Fruit fly (Drosophila melanogaster) whole organism, pupa: ENCODE data around the gene CG9215.

ENCODE experiments used
- CG4496 ChIP-seq: fragments of 200-800 bp; sonication (Bioruptor generic); IDR thresholded peaks from 3 replicates; pipeline ENCODE4 v1.3.6; 2022; ENCODE audit warnings: missing biosample characterization, missing genetic modification characterization
- CG9948 ChIP-seq: fragments of 200-800 bp; sonication (Bioruptor generic); optimal IDR thresholded peaks from 2 replicates; lab custom pipeline; 2018; ENCODE audit warnings: missing biosample characterization, mild to moderate bottlenecking, missing genetic modification characterization, moderate library complexity
- EcR ChIP-seq: fragments of 200-800 bp; sonication (Bioruptor generic); optimal IDR thresholded peaks from 3 replicates; lab custom pipeline; 2019; ENCODE audit warnings: missing biosample characterization, missing genetic modification characterization, mild to moderate bottlenecking, moderate library complexity, missing genetic modification reagents
- Ets98B ChIP-seq: fragments of 200-800 bp; sonication (Bioruptor generic); IDR thresholded peaks from 2 replicates; pipeline ENCODE4 v1.3.6; 2022; ENCODE audit warnings: missing biosample characterization, missing genetic modification characterization
- Pif1A ChIP-seq: fragments of 200-800 bp; sonication (Bioruptor generic); optimal IDR thresholded peaks from 3 replicates; lab custom pipeline; 2016; ENCODE audit warnings: missing biosample characterization, missing genetic modification characterization
- rn ChIP-seq: fragments of 200-800 bp; sonication (Bioruptor generic); IDR thresholded peaks from 2 replicates; pipeline ENCODE4 v1.3.6; 2022; ENCODE audit warnings: missing biosample characterization, missing genetic modification characterization

DNA sequence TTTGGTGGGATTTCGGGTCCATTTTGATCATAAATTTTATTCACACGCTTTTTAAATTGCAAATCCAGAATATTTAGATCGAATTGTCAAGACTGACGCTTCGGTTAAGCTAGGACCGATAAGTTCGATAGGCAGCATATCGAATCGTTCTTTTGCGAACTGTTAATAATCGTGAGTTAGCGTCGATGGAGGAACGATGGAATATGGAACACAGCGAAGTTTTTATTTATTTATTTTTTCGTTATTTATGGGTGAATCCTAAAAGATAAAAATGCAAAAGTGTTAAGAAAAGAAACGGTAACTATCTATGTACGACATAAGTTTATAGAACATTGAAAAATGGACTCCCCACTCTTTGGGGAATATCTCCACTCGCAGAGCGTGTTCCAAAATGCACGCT is 26.7 kb downstream of the CG9215 start, which contains the start of gene CG42300:
- TF ChIP-seq Ets98B (GFP tag; lab: Robert Waterston, UW) = no peak
- no peak for TF ChIP-seq CG9948 (tag; lab: Kevin White, UChicago)
- no peak for TF ChIP-seq Pif1A (GFP tag; lab: Kevin White, UChicago)
- no peak for TF ChIP-seq CG4496 (GFP tag; lab: Robert Waterston, UW)
- no peak for TF ChIP-seq rn
- TF ChIP-seq EcR = no peak
